Worm (Caenorhabditis elegans) whole organism, L4 larva: ENCODE measurements around the gene drr-2.

Experiments
- F49E8.2 ChIP-seq: sonication (generic microtip); optimal IDR thresholded peaks from 2 replicates; lab custom pipeline; 2016; ENCODE audit warnings: missing compliant biosample characterization, mild to moderate bottlenecking, missing genetic modification characterization, borderline replicate concordance
- Y105C5A.15 ChIP-seq: fragments of 200-800 bp; sonication (Bioruptor generic); IDR thresholded peaks from 2 replicates; pipeline ENCODE4 v1.3.6; 2022; ENCODE audit warnings: missing genetic modification characterization, missing compliant biosample characterization
- Y5F2A.4 ChIP-seq: fragments of 200-800 bp; sonication (Bioruptor generic); optimal IDR thresholded peaks from 2 replicates; lab custom pipeline; 2018; ENCODE audit warnings: mild to moderate bottlenecking, missing genetic modification characterization, missing compliant biosample characterization
- aha-1 ChIP-seq: fragments of 150-350 bp; peaks from one replicate; lab custom pipeline; 2014; ENCODE audit warnings: missing biosample characterization, missing genetic modification characterization
- ama-1 ChIP-seq: fragments of 150-350 bp; optimal IDR thresholded peaks from 2 replicates; lab custom pipeline; 2014; ENCODE audit warnings: inconsistent platforms, mixed read lengths
- arid-1 ChIP-seq: fragments of 200-800 bp; sonication (Bioruptor generic); conservative IDR thresholded peaks from 2 replicates; pipeline ENCODE4 v1.3.6; 2022; ENCODE audit warnings: missing genetic modification reagents, missing genetic modification characterization, missing compliant biosample characterization
- ceh-32 ChIP-seq: sonication (generic microtip); optimal IDR thresholded peaks from 2 replicates; lab custom pipeline; 2016; ENCODE audit warnings: mild to moderate bottlenecking, missing genetic modification characterization, missing compliant biosample characterization; ENCODE audit not compliant: poor library complexity
- ctbp-1 ChIP-seq: fragments of 200-800 bp; sonication (Bioruptor generic); IDR thresholded peaks from 2 replicates; pipeline ENCODE4 v1.3.6; 2022; ENCODE audit warnings: missing genetic modification reagents, missing genetic modification characterization, missing compliant biosample characterization
- daf-12 ChIP-seq: fragments of 150-350 bp; optimal IDR thresholded peaks from 2 replicates; lab custom pipeline; 2014; ENCODE audit warnings: missing biosample characterization, missing genetic modification reagents, missing genetic modification characterization
- daf-16 ChIP-seq, 3 experiments: sonication (generic microtip); optimal IDR thresholded peaks; 2 replicates each; lab custom pipeline; 2016 to 2017; ENCODE audit warnings: missing genetic modification characterization in 3 of 3, missing genetic modification reagents in 3 of 3, mild to moderate bottlenecking in 2 of 3, missing compliant biosample characterization in 2 of 3, missing biosample characterization in 1 of 3, moderate library complexity in 1 of 3
- dmd-9 ChIP-seq: fragments of 200-800 bp; sonication (Bioruptor generic); IDR thresholded peaks from 2 replicates; pipeline ENCODE4 v1.3.6; 2022; ENCODE audit warnings: missing genetic modification reagents, missing genetic modification characterization, missing compliant biosample characterization
- dpl-1 ChIP-seq: fragments of 150-350 bp; optimal IDR thresholded peaks from 2 replicates; lab custom pipeline; 2014; ENCODE audit warnings: missing biosample characterization, missing genetic modification reagents, missing genetic modification characterization
- duxl-1 ChIP-seq: sonication (generic microtip); optimal IDR thresholded peaks from 2 replicates; lab custom pipeline; 2016; ENCODE audit warnings: mild to moderate bottlenecking, missing genetic modification characterization, moderate library complexity, missing compliant biosample characterization; ENCODE audit not compliant: poor library complexity
- dve-1 ChIP-seq: sonication (generic microtip); optimal IDR thresholded peaks from 2 replicates; lab custom pipeline; 2017; ENCODE audit warnings: antibody characterized with exemption, mild to moderate bottlenecking, missing genetic modification characterization, missing compliant biosample characterization; ENCODE audit not compliant: insufficient read depth
- egl-27 ChIP-seq: sonication (generic microtip); optimal IDR thresholded peaks from 3 replicates; lab custom pipeline; 2017; ENCODE audit warnings: missing biosample characterization, missing genetic modification reagents, missing genetic modification characterization
- gei-8 ChIP-seq: fragments of 200-800 bp; sonication (Bioruptor generic); optimal IDR thresholded peaks from 2 replicates; lab custom pipeline; 2018; ENCODE audit warnings: mild to moderate bottlenecking, missing genetic modification characterization, missing compliant biosample characterization
- hif-1 ChIP-seq, 2 experiments: sonication (generic microtip); optimal IDR thresholded peaks; 2 replicates each; lab custom pipeline; 2016 to 2017; ENCODE audit warnings: missing compliant biosample characterization in 2 of 2, missing genetic modification characterization in 2 of 2, missing genetic modification reagents in 2 of 2, missing genotype in 2 of 2, mild to moderate bottlenecking in 1 of 2
- hlh-11 ChIP-seq: fragments of 200-800 bp; sonication (Bioruptor generic); optimal IDR thresholded peaks from 2 replicates; lab custom pipeline; 2018; ENCODE audit warnings: mild to moderate bottlenecking, missing genetic modification characterization, missing compliant biosample characterization
- hlh-30 ChIP-seq: sonication (generic microtip); optimal IDR thresholded peaks from 2 replicates; lab custom pipeline; 2017; ENCODE audit warnings: antibody characterized with exemption, mild to moderate bottlenecking, missing genetic modification characterization, missing compliant biosample characterization; ENCODE audit not compliant: insufficient read depth
- hmg-1.1 ChIP-seq: fragments of 200-800 bp; sonication (Bioruptor generic); IDR thresholded peaks from 2 replicates; pipeline ENCODE4 v1.3.6; 2022; ENCODE audit warnings: missing genetic modification reagents, missing genetic modification characterization, missing compliant biosample characterization
- lin-38 ChIP-seq: fragments of 200-800 bp; sonication (Bioruptor generic); IDR thresholded peaks from 2 replicates; pipeline ENCODE4 v1.3.6; 2022; ENCODE audit warnings: missing genetic modification reagents, missing genetic modification characterization, missing compliant biosample characterization
- lin-39 ChIP-seq: fragments of 150-350 bp; optimal IDR thresholded peaks from 2 replicates; lab custom pipeline; 2014; ENCODE audit warnings: missing biosample characterization, missing genetic modification reagents, missing genetic modification characterization
- lsy-2 ChIP-seq, 2 experiments: fragments of 150-350 bp in 1 of 2; sonication (generic microtip) in 1 of 2; optimal IDR thresholded peaks; 2 replicates each; lab custom pipeline; 2014 to 2017; ENCODE audit warnings: missing biosample characterization in 2 of 2, missing genetic modification characterization in 2 of 2
- mep-1 ChIP-seq: fragments of 150-350 bp; sonication (generic microtip); optimal IDR thresholded peaks from 3 replicates; lab custom pipeline; 2014; ENCODE audit warnings: missing biosample characterization, missing genetic modification characterization
- mes-2 ChIP-seq: sonication (generic microtip); optimal IDR thresholded peaks from 2 replicates; lab custom pipeline; 2016; ENCODE audit warnings: missing genotype, mild to moderate bottlenecking, missing genetic modification characterization, missing compliant biosample characterization; ENCODE audit not compliant: poor library complexity, severe bottlenecking
- nhr-111 ChIP-seq: fragments of 200-800 bp; sonication (Bioruptor generic); optimal IDR thresholded peaks from 2 replicates; lab custom pipeline; 2018; ENCODE audit warnings: mild to moderate bottlenecking, missing genetic modification characterization, missing compliant biosample characterization
- nhr-42 ChIP-seq: fragments of 200-800 bp; sonication (Bioruptor generic); IDR thresholded peaks from 2 replicates; pipeline ENCODE4 v1.3.6; 2022; ENCODE audit warnings: missing genetic modification characterization, missing compliant biosample characterization
- nhr-48 ChIP-seq: sonication (generic microtip); optimal IDR thresholded peaks from 2 replicates; lab custom pipeline; 2016; ENCODE audit warnings: mild to moderate bottlenecking, missing genetic modification characterization, missing compliant biosample characterization
- set-16 ChIP-seq: fragments of 200-800 bp; sonication (Bioruptor generic); IDR thresholded peaks from 2 replicates; pipeline ENCODE4 v1.3.6; 2022; ENCODE audit warnings: missing genetic modification reagents, missing genetic modification characterization, missing compliant biosample characterization
- spr-1 ChIP-seq: sonication (generic microtip); optimal IDR thresholded peaks from 2 replicates; lab custom pipeline; 2016; ENCODE audit warnings: mild to moderate bottlenecking, missing genetic modification characterization, missing compliant biosample characterization
- unc-130 ChIP-seq: sonication (generic microtip); optimal IDR thresholded peaks from 2 replicates; lab custom pipeline; 2016; ENCODE audit warnings: missing genetic modification reagents, missing genetic modification characterization, missing compliant biosample characterization

The drr-2 gene

ce11 chrIII:13624226-13624625 lies 19.1 kb downstream of the drr-2 start, which contains the start of gene taf-9 (continued):
- TF ChIP-seq daf-16 (GFP tag; optimal IDR thresholded peaks at IDR 0.05; lab: Kevin White, UChicago) (no peak), daf-16 (tag; optimal IDR thresholded peaks at IDR 0.05; lab: Kevin White, UChicago) (no peak), spr-1 (no peak), nhr-42 (GFP tag; lab: Robert Waterston, UW) (no peak), nhr-111 (GFP tag; lab: Kevin White, UChicago) (no peak), ctbp-1 (no peak), Y105C5A.15 (GFP tag; lab: Robert Waterston, UW) (no peak), F49E8.2 (tag; lab: Kevin White, UChicago) (no peak), Y5F2A.4 (GFP tag; lab: Kevin White, UChicago) (no peak), lsy-2 (tag; optimal IDR thresholded peaks at IDR 0.05; lab: Kevin White, UChicago) (peak in 1 of 2 experiments; percentile 17), arid-1 (no peak), duxl-1 (tag; lab: Kevin White, UChicago) (no peak)

ce11 chrIII:13623014-13623413 lies 20.4 kb downstream of the drr-2 start, which contains the start of gene mlc-5:
mlc-5 (plus strand) TSS chrIII:13623314.
- TF ChIP-seq nhr-48 (tag; lab: Kevin White, UChicago), result no peak
- peak; percentile 41 for TF ChIP-seq aha-1 (tag; lab: Kevin White, UChicago)
- TF ChIP-seq, all 104 proteins: peak for 1

- TF ChIP-seq unc-130 (GFP tag; lab: Kevin White, UChicago) (peak; percentile 7), hmg-1.1 (GFP tag; lab: Robert Waterston, UW) (peak; percentile 28; the same call in 1 of the 2 replicates), hlh-30 (peak; percentile 80), mep-1 (peak; percentile 46), ctbp-1 (no peak), lin-38 (GFP tag; lab: Robert Waterston, UW) (peak; percentile 63), lsy-2 (tag; optimal IDR thresholded peaks at IDR 0.05; lab: Kevin White, UChicago) (peak in 1 of 2 experiments; percentile 61), ceh-32 (tag; lab: Kevin White, UChicago) (no peak), hif-1 (tag; optimal IDR thresholded peaks at IDR 0.05; lab: Kevin White, UChicago) (peak in 1 of 2 experiments; percentile 12), daf-12 (tag; lab: Kevin White, UChicago) (no peak), hlh-11 (tag; lab: Kevin White, UChicago) (peak; percentile 13), dmd-9 (GFP tag; lab: Robert Waterston, UW) (peak; percentile 53; the same call in 1 of the 2 replicates), ama-1 (lab: Kevin White, UChicago) (peak; percentile 9), daf-16 (GFP tag; optimal IDR thresholded peaks at IDR 0.05; lab: Kevin White, UChicago) (no peak), daf-16 (tag; optimal IDR thresholded peaks at IDR 0.05; lab: Kevin White, UChicago) (peak; percentile 71), mes-2 (tag; lab: Kevin White, UChicago) (peak; percentile 50), dve-1 (tag; lab: Kevin White, UChicago) (peak; percentile 51), dpl-1 (GFP tag; lab: Kevin White, UChicago) (peak; percentile 75), spr-1 (no peak), Y5F2A.4 (GFP tag; lab: Kevin White, UChicago) (no peak)
Observed at ce11 chrIII:13622268-13622667, 21.1 kb downstream of the drr-2 start, which contains the start of gene hip-1. hip-1 (minus strand) TSS chrIII:13622492.

ce11 chrIII:13621717-13622116 lies 21.7 kb downstream of the drr-2 start:
- TF ChIP-seq lin-39 (tag; lab: Kevin White, UChicago), result no peak
- TF ChIP-seq egl-27 (tag; lab: Kevin White, UChicago), result no peak
- no peak for TF ChIP-seq dmd-9 (GFP tag; lab: Robert Waterston, UW)
- TF ChIP-seq set-16 (GFP tag; lab: Robert Waterston, UW), result peak; percentile 84
- TF ChIP-seq gei-8, result no peak
